Worm (Caenorhabditis elegans): ENCODE measurements around the gene F52G3.8.

ce11 chrX:16998981-16999380 lies 46.2 kb upstream of the F52G3.8 start:
- TF ChIP-seq lsy-2 (tag; optimal IDR thresholded peaks at IDR 0.05) (no peak), unc-62 (GFP tag; optimal IDR thresholded peaks at IDR 0.05) (no peak), elt-3 (tag; optimal IDR thresholded peaks at IDR 0.05) (no peak), nhr-237 (tag; optimal IDR thresholded peaks at IDR 0.05) (no peak), ces-1 (GFP tag; optimal IDR thresholded peaks at IDR 0.05) (peak; percentile 21), nhr-12 (tag; optimal IDR thresholded peaks at IDR 0.05) (no peak), mab-5 (tag; optimal IDR thresholded peaks at IDR 0.05) (no peak), snpc-4 (tag; optimal IDR thresholded peaks at IDR 0.05) (no peak), tbx-8 (GFP tag; optimal IDR thresholded peaks at IDR 0.05) (no peak), ztf-11 (tag; optimal IDR thresholded peaks at IDR 0.05) (no peak)

Data from whole organism, mixed stage, embryonic.